Worm (Caenorhabditis elegans): ENCODE results near the gene nlp-11.

DNA sequence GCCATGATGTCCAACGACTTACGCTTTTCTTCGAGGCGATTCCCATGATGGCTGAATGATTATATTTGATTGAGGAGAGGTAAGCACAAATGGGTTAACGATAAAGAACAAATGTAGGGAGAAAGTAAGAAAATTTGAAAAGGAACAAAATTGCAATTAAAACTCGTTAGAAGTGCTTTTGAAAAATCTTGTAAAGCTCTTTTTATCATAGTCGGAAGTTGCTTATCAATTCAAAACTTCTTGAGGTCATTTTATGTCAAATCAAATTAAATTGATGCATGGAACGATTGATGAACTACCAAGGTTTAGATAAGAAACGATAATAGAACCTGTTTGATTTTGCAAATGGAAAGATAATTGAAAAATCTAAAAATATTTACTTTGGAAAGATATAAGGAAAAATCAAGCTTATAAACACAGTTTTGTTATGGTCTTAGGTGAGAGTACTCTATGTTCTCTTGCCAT is 17.1 kb upstream of the nlp-11 start, which contains the start of gene glt-5:
- TF ChIP-seq hlh-30 (tag; optimal IDR thresholded peaks at IDR 0.05; ENCODE audit: insufficient read depth) = no peak
- TF ChIP-seq ama-1 (optimal IDR thresholded peaks at IDR 0.05) = no peak
